Fruit fly (Drosophila melanogaster): ENCODE results near the gene ERp44.
A peak's percentile ranks its signal among the peaks of the same experiment; 100 is the strongest.

The ERp44 gene

dm6 chrX:16323063-16323462 is 25.5 kb upstream of the ERp44 start, which contains the start of the genes CG9917 and CG32579 (continued):
- peak; percentile 67 for TF ChIP-seq HmgZ (tag; optimal IDR thresholded peaks at IDR 0.05)
- TF ChIP-seq CG42726 (GFP tag; IDR thresholded peaks at IDR 0.05; ENCODE audit: partially characterized antibody) = peak; percentile 72; the same call in 1 of the 2 replicates
- TF ChIP-seq knrl (GFP tag; IDR thresholded peaks at IDR 0.05; ENCODE audit: partially characterized antibody) = peak; percentile 76
- TF ChIP-seq nom (GFP tag; optimal IDR thresholded peaks at IDR 0.05) = peak; percentile 34
- no peak for TF ChIP-seq CG7357 (GFP tag; IDR thresholded peaks at IDR 0.05)
- TF ChIP-seq CG2712 (tag; optimal IDR thresholded peaks at IDR 0.05) = no peak
- TF ChIP-seq ranshi (GFP tag; IDR thresholded peaks at IDR 0.05) = no peak
- TF ChIP-seq CG12769 (tag; optimal IDR thresholded peaks at IDR 0.05) = peak; percentile 45
- no peak for TF ChIP-seq stc (GFP tag; IDR thresholded peaks at IDR 0.05)
- no peak for TF ChIP-seq bigmax (GFP tag; optimal IDR thresholded peaks at IDR 0.05)
- TF ChIP-seq B-H2 (GFP tag; optimal IDR thresholded peaks at IDR 0.05) = peak; percentile 7
- TF ChIP-seq dmrt11E (tag; optimal IDR thresholded peaks at IDR 0.05) = no peak
- TF ChIP-seq CG13894 (tag; optimal IDR thresholded peaks at IDR 0.05) = peak; percentile 37
- no peak for TF ChIP-seq Sry-β (GFP tag; optimal IDR thresholded peaks at IDR 0.05)
- peak; percentile 34 for TF ChIP-seq MESR4 (GFP tag; optimal IDR thresholded peaks at IDR 0.05)
- no peak for TF ChIP-seq CG8388 (GFP tag; optimal IDR thresholded peaks at IDR 0.05)
- TF ChIP-seq CG14860 (GFP tag; IDR thresholded peaks at IDR 0.05; ENCODE audit: partially characterized antibody) = peak; percentile 68; the same call in 2 of the 3 replicates
- TF ChIP-seq CG3847 (GFP tag; IDR thresholded peaks at IDR 0.05) = 0 out of 2 replicates have a peak, but pooled peaks have one; percentile 19
- TF ChIP-seq bbx (GFP tag; IDR thresholded peaks at IDR 0.05; ENCODE audit: partially characterized antibody) = peak; percentile 90
- peak; percentile 99 for TF ChIP-seq CG15514 (GFP tag; optimal IDR thresholded peaks at IDR 0.05)
- peak; percentile 78 for TF ChIP-seq unc-4 (GFP tag; IDR thresholded peaks at IDR 0.05; ENCODE audit: partially characterized antibody)
- TF ChIP-seq ato (GFP tag; IDR thresholded peaks at IDR 0.05; ENCODE audit: partially characterized antibody) = peak; percentile 81
- TF ChIP-seq CG2202 (tag; optimal IDR thresholded peaks at IDR 0.05) = no peak
- peak; percentile 78 for TF ChIP-seq nerfin-2 (GFP tag; IDR thresholded peaks at IDR 0.05; ENCODE audit: partially characterized antibody)
- no peak for TF ChIP-seq Atf-2 (GFP tag; optimal IDR thresholded peaks at IDR 0.05)
- TF ChIP-seq HmgD (GFP tag; optimal IDR thresholded peaks at IDR 0.05) = no peak
- TF ChIP-seq CG7963 (GFP tag; IDR thresholded peaks at IDR 0.05; ENCODE audit: partially characterized antibody) = peak; percentile 79
- no peak for TF ChIP-seq CG18262 (tag; optimal IDR thresholded peaks at IDR 0.05)
- peak; percentile 90 for TF ChIP-seq Bgb (GFP tag; IDR thresholded peaks at IDR 0.05; ENCODE audit: partially characterized antibody)
- TF ChIP-seq fru (optimal IDR thresholded peaks at IDR 0.05) = no peak
- TF ChIP-seq Elba2 (GFP tag; optimal IDR thresholded peaks at IDR 0.05) = peak; percentile 97
- no peak for TF ChIP-seq CG12071 (GFP tag; optimal IDR thresholded peaks at IDR 0.05)
- peak; percentile 62 for TF ChIP-seq Dp (GFP tag; optimal IDR thresholded peaks at IDR 0.05)
- TF ChIP-seq pfk (GFP tag; optimal IDR thresholded peaks at IDR 0.05) = peak; percentile 59
- no peak for TF ChIP-seq ERR (GFP tag; optimal IDR thresholded peaks at IDR 0.05)
- TF ChIP-seq CG6175 (GFP tag; IDR thresholded peaks at IDR 0.05) = no peak
- TF ChIP-seq CG14710 (tag; optimal IDR thresholded peaks at IDR 0.05) = peak; percentile 5
- peak; percentile 73; the same call in 2 of the 3 replicates for TF ChIP-seq zen2 (GFP tag; IDR thresholded peaks at IDR 0.05; ENCODE audit: partially characterized antibody)
- TF ChIP-seq amos (GFP tag; IDR thresholded peaks at IDR 0.05; ENCODE audit: partially characterized antibody) = peak; percentile 86
- TF ChIP-seq Scr (GFP tag; IDR thresholded peaks at IDR 0.05; ENCODE audit: partially characterized antibody) = peak; percentile 78
- TF ChIP-seq E2f1 (GFP tag; IDR thresholded peaks at IDR 0.05) = no peak
- peak; percentile 81 for TF ChIP-seq hb (GFP tag; IDR thresholded peaks at IDR 0.05; ENCODE audit: partially characterized antibody)
- TF ChIP-seq YL-1 (GFP tag; optimal IDR thresholded peaks at IDR 0.05) = peak; percentile 19
- TF ChIP-seq gro (GFP tag; optimal IDR thresholded peaks at IDR 0.05) = no peak
- peak; percentile 32 for TF ChIP-seq Sin3A (optimal IDR thresholded peaks at IDR 0.05)
- peak; percentile 47; the same call in 1 of the 3 replicates for TF ChIP-seq row (GFP tag; IDR thresholded peaks at IDR 0.05)
- TF ChIP-seq E2f2 (GFP tag; IDR thresholded peaks at IDR 0.05) = peak; percentile 66
- peak; percentile 66 for TF ChIP-seq inv (GFP tag; IDR thresholded peaks at IDR 0.05; ENCODE audit: partially characterized antibody)
- peak; percentile 15; the same call in 1 of the 2 replicates for TF ChIP-seq Adf1 (GFP tag; IDR thresholded peaks at IDR 0.05)

Measured in whole organism, embryonic.